Fruit fly (Drosophila melanogaster): ENCODE results near the gene pasi1.
A peak's percentile ranks its signal among the peaks of the same experiment; 100 is the strongest.

pasi1 gene

dm6 chr3R:17794335-17795074 lies 370 bp upstream of the pasi1 start, which contains the start of gene CG43102 (continued):
- no peak for TF ChIP-seq slou (GFP tag; optimal IDR thresholded peaks at IDR 0.05)
- peak; percentile 35 for TF ChIP-seq CG8281 (tag; optimal IDR thresholded peaks at IDR 0.05)
- TF ChIP-seq bowl (GFP tag; IDR thresholded peaks at IDR 0.05) = peak; percentile 50; the same call in 1 of the 2 replicates
- TF ChIP-seq sqz (GFP tag; optimal IDR thresholded peaks at IDR 0.05) = no peak
- no peak for TF ChIP-seq h (optimal IDR thresholded peaks at IDR 0.05)
- TF ChIP-seq danr (GFP tag; IDR thresholded peaks at IDR 0.05) = no peak
- peak; percentile 27; the same call in 1 of the 3 replicates for TF ChIP-seq CG2199 (GFP tag; IDR thresholded peaks at IDR 0.05)
- peak; percentile 55 for TF ChIP-seq CG2116 (GFP tag; optimal IDR thresholded peaks at IDR 0.05)
- TF ChIP-seq CG17361 (GFP tag; IDR thresholded peaks at IDR 0.05) = peak; percentile 83
- peak; percentile 79 for TF ChIP-seq CG34422 (GFP tag; IDR thresholded peaks at IDR 0.05)
- TF ChIP-seq mld (GFP tag; IDR thresholded peaks at IDR 0.05; ENCODE audit: partially characterized antibody) = 0 out of 3 replicates have a peak, but pooled peaks have one; percentile 43
- TF ChIP-seq MTF-1 (GFP tag; optimal IDR thresholded peaks at IDR 0.05; ENCODE audit: borderline replicate concordance) = no peak
- peak; percentile 62 for TF ChIP-seq CG31224 (GFP tag; IDR thresholded peaks at IDR 0.05)
- TF ChIP-seq CG11560 (tag; IDR thresholded peaks at IDR 0.05) = peak; percentile 93
- TF ChIP-seq disco-r (GFP tag; optimal IDR thresholded peaks at IDR 0.05) = no peak
- peak; percentile 49; the same call in 2 of the 3 replicates for TF ChIP-seq CG6791 (GFP tag; IDR thresholded peaks at IDR 0.05; ENCODE audit: partially characterized antibody)
- TF ChIP-seq ftz-f1 (GFP tag; optimal IDR thresholded peaks at IDR 0.05) = peak; percentile 83
- peak; percentile 49 for TF ChIP-seq CG7556 (GFP tag; optimal IDR thresholded peaks at IDR 0.05)
- peak; percentile 37; the same call in 1 of the 2 replicates for TF ChIP-seq sens-2 (GFP tag; IDR thresholded peaks at IDR 0.05)
- TF ChIP-seq so (GFP tag; IDR thresholded peaks at IDR 0.05) = peak; percentile 51; the same call in 1 of the 3 replicates
- peak; percentile 46 for TF ChIP-seq Atf-2 (GFP tag; optimal IDR thresholded peaks at IDR 0.05)
- peak; percentile 74 for TF ChIP-seq CG9817 (tag; optimal IDR thresholded peaks at IDR 0.05)
- no peak for TF ChIP-seq CG7271 (tag; optimal IDR thresholded peaks at IDR 0.05)
- TF ChIP-seq Hmr (GFP tag; optimal IDR thresholded peaks at IDR 0.05) = peak; percentile 68
- no peak for TF ChIP-seq hth (optimal IDR thresholded peaks at IDR 0.05)
- peak; percentile 49 for TF ChIP-seq zfh2 (GFP tag; optimal IDR thresholded peaks at IDR 0.05)
- peak; percentile 42; the same call in 1 of the 2 replicates for TF ChIP-seq Nf-YA (GFP tag; IDR thresholded peaks at IDR 0.05)
- no peak for TF ChIP-seq Trl (optimal IDR thresholded peaks at IDR 0.05)
- TF ChIP-seq Trl (GFP tag; optimal IDR thresholded peaks at IDR 0.05) = peak; percentile 3
- peak; percentile 62 for TF ChIP-seq HmgZ (tag; optimal IDR thresholded peaks at IDR 0.05)
- TF ChIP-seq row (GFP tag; IDR thresholded peaks at IDR 0.05) = peak; percentile 73
- TF ChIP-seq Adf1 (GFP tag; IDR thresholded peaks at IDR 0.05) = peak; percentile 47; the same call in 1 of the 2 replicates
- TF ChIP-seq CG15011 (GFP tag; optimal IDR thresholded peaks at IDR 0.05) = peak; percentile 16
- TF ChIP-seq toy (GFP tag; IDR thresholded peaks at IDR 0.05) = no peak
- peak; percentile 33 for TF ChIP-seq CG12219 (GFP tag; optimal IDR thresholded peaks at IDR 0.05)
- peak; percentile 40 for TF ChIP-seq scrt (GFP tag; optimal IDR thresholded peaks at IDR 0.05)
- no peak for TF ChIP-seq YL-1 (GFP tag; optimal IDR thresholded peaks at IDR 0.05)
- TF ChIP-seq dati (GFP tag; IDR thresholded peaks at IDR 0.05) = no peak
- TF ChIP-seq vnd (GFP tag; IDR thresholded peaks at IDR 0.05; ENCODE audit: partially characterized antibody) = peak; percentile 69
- peak; percentile 21 for TF ChIP-seq ac (GFP tag; optimal IDR thresholded peaks at IDR 0.05)
- peak; percentile 78 for TF ChIP-seq CG11456 (GFP tag; IDR thresholded peaks at IDR 0.05)
- no peak; the same call in 1 of the 2 replicates for TF ChIP-seq Ravus (GFP tag; IDR thresholded peaks at IDR 0.05)
- peak; percentile 72 for TF ChIP-seq CG18262 (tag; optimal IDR thresholded peaks at IDR 0.05)
- peak; percentile 34 for TF ChIP-seq dm (GFP tag; optimal IDR thresholded peaks at IDR 0.05)
- TF ChIP-seq CG6689 (GFP tag; IDR thresholded peaks at IDR 0.05) = 0 out of 2 replicates have a peak, but pooled peaks have one; percentile 33
- no peak; the same call in none of the 2 replicates for TF ChIP-seq rib (GFP tag; IDR thresholded peaks at IDR 0.05)
- peak; percentile 79 for TF ChIP-seq Ptx1 (GFP tag; IDR thresholded peaks at IDR 0.05)
- peak; percentile 77 for TF ChIP-seq CG2712 (tag; optimal IDR thresholded peaks at IDR 0.05)
- TF ChIP-seq CG7357 (GFP tag; IDR thresholded peaks at IDR 0.05) = peak; percentile 60; the same call in 2 of the 3 replicates
- TF ChIP-seq Side (GFP tag; optimal IDR thresholded peaks at IDR 0.05) = peak; percentile 53
- peak; percentile 75 for TF ChIP-seq tgo (GFP tag; IDR thresholded peaks at IDR 0.05)

Data from whole organism, embryonic.